Fruit fly (Drosophila melanogaster) whole organism, adult: ENCODE measurements around the gene CG10097.

Experiments used
- CG11617 ChIP-seq: fragments of 200-800 bp; sonication (Bioruptor generic); optimal IDR thresholded peaks from 2 replicates; lab custom pipeline; 2017; ENCODE audit warnings: mild to moderate bottlenecking, missing biosample characterization, missing genetic modification reagents, missing genetic modification characterization
- CG12768 ChIP-seq: fragments of 200-800 bp; sonication (Bioruptor generic); optimal IDR thresholded peaks from 2 replicates; lab custom pipeline; 2017; ENCODE audit warnings: missing biosample characterization, missing genetic modification characterization, mild to moderate bottlenecking, moderate library complexity, missing genetic modification reagents
- CG1620 ChIP-seq: fragments of 200-800 bp; sonication (Bioruptor generic); optimal IDR thresholded peaks from 2 replicates; lab custom pipeline; 2016; ENCODE audit warnings: missing biosample characterization, missing genetic modification characterization
- CG33017 ChIP-seq: fragments of 200-800 bp; sonication (Bioruptor generic); optimal IDR thresholded peaks from 2 replicates; lab custom pipeline; 2018; ENCODE audit warnings: missing biosample characterization, mild to moderate bottlenecking, missing genetic modification characterization, moderate library complexity
- CG7045 ChIP-seq: fragments of 200-800 bp; sonication (Bioruptor generic); optimal IDR thresholded peaks from 2 replicates; lab custom pipeline; 2017; ENCODE audit warnings: missing biosample characterization, mild to moderate bottlenecking, missing genetic modification characterization
- Mnt ChIP-seq: fragments of 200-800 bp; sonication (Bioruptor generic); optimal IDR thresholded peaks from 2 replicates; lab custom pipeline; 2016; ENCODE audit warnings: missing biosample characterization, mild to moderate bottlenecking, missing genetic modification characterization
- cic ChIP-seq: fragments of 200-800 bp; sonication (Bioruptor generic); optimal IDR thresholded peaks from 2 replicates; lab custom pipeline; 2017; ENCODE audit warnings: missing biosample characterization, mild to moderate bottlenecking, missing genetic modification characterization, moderate library complexity
- kay ChIP-seq: fragments of 200-800 bp; sonication (Bioruptor generic); peaks from one replicate; lab custom pipeline; 2016; ENCODE audit warnings: missing biosample characterization, missing genetic modification characterization, borderline replicate concordance
- ovo ChIP-seq: fragments of 200-800 bp; sonication (Bioruptor generic); optimal IDR thresholded peaks from 2 replicates; lab custom pipeline; 2016; ENCODE audit warnings: missing biosample characterization, missing genetic modification characterization
- pad ChIP-seq: fragments of 200-800 bp; sonication (Bioruptor generic); optimal IDR thresholded peaks from 3 replicates; lab custom pipeline; 2017; ENCODE audit warnings: missing biosample characterization, missing genetic modification characterization, mild to moderate bottlenecking, moderate library complexity, missing genetic modification reagents
- tj ChIP-seq: fragments of 200-800 bp; sonication (Bioruptor generic); optimal IDR thresholded peaks from 3 replicates; lab custom pipeline; 2017; ENCODE audit warnings: missing biosample characterization, mild to moderate bottlenecking, missing genetic modification characterization, moderate library complexity

DNA sequence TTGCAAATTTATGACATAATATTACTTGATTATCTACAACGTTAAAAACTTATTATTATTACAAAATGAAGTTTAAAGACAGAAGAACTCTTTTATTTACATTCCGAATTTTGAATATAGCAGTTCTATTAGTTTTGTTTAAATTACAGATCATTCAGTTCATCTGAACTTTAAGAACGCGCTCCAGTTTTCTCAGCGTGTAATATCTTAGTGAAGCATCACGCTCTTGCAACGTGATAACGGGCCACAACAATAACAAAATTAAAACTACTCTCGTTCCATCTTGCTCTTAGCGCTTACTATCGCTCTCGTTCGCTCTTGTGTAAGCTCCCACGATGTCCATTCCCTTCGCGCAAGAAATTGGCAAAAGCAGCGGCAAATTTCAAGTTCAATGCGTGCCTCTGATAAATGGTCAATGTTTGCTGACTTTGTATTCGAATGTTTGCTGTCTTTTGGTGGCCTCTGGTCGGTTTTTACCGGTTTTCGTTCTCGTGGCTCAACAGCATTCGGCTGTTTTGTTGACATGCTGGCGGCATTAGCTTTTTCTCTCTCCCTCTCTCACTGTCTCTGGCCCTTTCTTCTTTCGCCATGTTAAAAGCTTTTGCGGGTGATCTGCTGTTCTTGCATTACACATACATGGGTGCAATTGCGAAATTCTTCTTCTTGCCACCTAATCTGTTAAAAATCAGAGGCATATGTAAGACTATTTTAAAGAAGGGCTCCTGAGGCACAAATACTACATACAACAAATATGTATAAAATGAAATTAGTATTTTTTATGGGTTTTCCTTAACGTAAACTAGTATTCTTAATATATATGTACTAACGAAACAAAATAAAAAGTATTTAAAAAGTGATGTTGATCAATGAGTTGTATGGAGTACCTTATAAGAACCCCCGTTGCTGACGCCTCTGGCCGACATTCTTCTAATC, 47.1 kb upstream of the CG10097 start:
- TF ChIP-seq Mnt (GFP tag; lab: Kevin White, UChicago) (peak; percentile 47), CG12768 (GFP tag; lab: Kevin White, UChicago) (no peak), CG7045 (GFP tag; lab: Kevin White, UChicago) (peak; percentile 78), CG1620 (GFP tag; lab: Kevin White, UChicago) (peak; percentile 48), tj (peak; percentile 83), kay (GFP tag; lab: Kevin White, UChicago) (peak; percentile 77), ovo (peak; percentile 59), CG11617 (peak; percentile 71), pad (peak; percentile 51), CG33017 (tag; lab: Kevin White, UChicago) (peak; percentile 82), cic (no peak)
